Worm (Caenorhabditis elegans) whole organism, L2 larva: ENCODE data around the gene R09F10.5.
A peak's percentile ranks its signal among the peaks of the same experiment; 100 is the strongest.
"Not testable (repeated sequence)": the region's sequence is repeated elsewhere in the genome, so short reads cannot be mapped to it uniquely, and the experiment has no call there.

Experiments
- C34F6.9 ChIP-seq: fragments of 150-350 bp; optimal IDR thresholded peaks from 2 replicates; lab custom pipeline; 2014; ENCODE audit warnings: missing biosample characterization, missing genetic modification characterization
- Y55F3AM.14 ChIP-seq: fragments of 200-800 bp; sonication (Bioruptor generic); optimal IDR thresholded peaks from 2 replicates; lab custom pipeline; 2018; ENCODE audit warnings: mild to moderate bottlenecking, missing genetic modification characterization, missing compliant biosample characterization
- ZK546.5 ChIP-seq: sonication (generic microtip); optimal IDR thresholded peaks from 2 replicates; lab custom pipeline; 2017; ENCODE audit warnings: missing biosample characterization, missing genetic modification characterization
- alr-1 ChIP-seq: fragments of 150-350 bp; optimal IDR thresholded peaks from 2 replicates; lab custom pipeline; 2014; ENCODE audit warnings: missing biosample characterization, missing genetic modification characterization
- ceh-16 ChIP-seq: fragments of 150-350 bp; optimal IDR thresholded peaks from 2 replicates; lab custom pipeline; 2014; ENCODE audit warnings: missing biosample characterization, missing genetic modification characterization
- ceh-82 ChIP-seq: fragments of 150-350 bp; optimal IDR thresholded peaks from 2 replicates; lab custom pipeline; 2014; ENCODE audit warnings: missing biosample characterization, missing genetic modification characterization
- egl-27 ChIP-seq: sonication (generic microtip); optimal IDR thresholded peaks from 3 replicates; lab custom pipeline; 2017; ENCODE audit warnings: missing biosample characterization, missing genetic modification reagents, missing genetic modification characterization
- elt-3 ChIP-seq: sonication (generic microtip); optimal IDR thresholded peaks from 2 replicates; lab custom pipeline; 2017; ENCODE audit warnings: missing biosample characterization, missing genetic modification characterization
- fos-1 ChIP-seq: fragments of 150-350 bp; optimal IDR thresholded peaks from 2 replicates; lab custom pipeline; 2014; ENCODE audit warnings: missing biosample characterization, missing genetic modification characterization
- gmeb-1 ChIP-seq: fragments of 150-350 bp; optimal IDR thresholded peaks from 2 replicates; lab custom pipeline; 2014; ENCODE audit warnings: missing biosample characterization, missing genetic modification characterization
- lin-13 ChIP-seq: fragments of 150-350 bp; optimal IDR thresholded peaks from 2 replicates; lab custom pipeline; 2014; ENCODE audit warnings: missing biosample characterization, missing genetic modification reagents, missing genetic modification characterization
- lin-39 ChIP-seq: fragments of 150-350 bp; optimal IDR thresholded peaks from 2 replicates; lab custom pipeline; 2014; ENCODE audit warnings: missing biosample characterization, missing genetic modification reagents, missing genetic modification characterization
- lsy-2 ChIP-seq, 2 experiments: fragments of 150-350 bp in 1 of 2; sonication (generic microtip) in 1 of 2; optimal IDR thresholded peaks; 2 replicates each; lab custom pipeline; 2014 to 2017; ENCODE audit warnings: missing biosample characterization in 2 of 2, missing genetic modification characterization in 2 of 2
- mab-5 ChIP-seq: fragments of 150-350 bp; optimal IDR thresholded peaks from 2 replicates; lab custom pipeline; 2014; ENCODE audit warnings: missing biosample characterization, missing genetic modification characterization
- mbf-1 ChIP-seq: sonication (generic microtip); optimal IDR thresholded peaks from 2 replicates; lab custom pipeline; 2017; ENCODE audit warnings: missing biosample characterization, missing genetic modification characterization
- mdl-1 ChIP-seq, 2 experiments: fragments of 150-350 bp in 1 of 2; sonication (generic microtip) in 1 of 2; optimal IDR thresholded peaks; 2 replicates each; lab custom pipeline; 2017; ENCODE audit warnings: missing biosample characterization in 2 of 2, missing genetic modification characterization in 2 of 2
- nhr-10 ChIP-seq: sonication (generic microtip); optimal IDR thresholded peaks from 2 replicates; lab custom pipeline; 2017; ENCODE audit warnings: missing biosample characterization, missing genetic modification characterization
- nhr-12 ChIP-seq: fragments of 150-350 bp; optimal IDR thresholded peaks from 2 replicates; lab custom pipeline; 2014; ENCODE audit warnings: missing biosample characterization, missing genetic modification characterization
- nhr-129 ChIP-seq: fragments of 150-350 bp; optimal IDR thresholded peaks from 2 replicates; lab custom pipeline; 2014; ENCODE audit warnings: missing biosample characterization, missing genetic modification characterization
- nhr-23 ChIP-seq: fragments of 150-350 bp; optimal IDR thresholded peaks from 2 replicates; lab custom pipeline; 2014; ENCODE audit warnings: missing biosample characterization, missing genetic modification reagents, missing genetic modification characterization
- nhr-237 ChIP-seq: fragments of 150-350 bp; optimal IDR thresholded peaks from 2 replicates; lab custom pipeline; 2014; ENCODE audit warnings: missing biosample characterization, missing genetic modification characterization
- nhr-25 ChIP-seq: fragments of 150-350 bp; sonication (generic microtip); optimal IDR thresholded peaks from 3 replicates; lab custom pipeline; 2014; ENCODE audit warnings: missing biosample characterization, missing genetic modification characterization
- nhr-77 ChIP-seq: fragments of 150-350 bp; optimal IDR thresholded peaks from 2 replicates; lab custom pipeline; 2014; ENCODE audit warnings: missing biosample characterization, missing genetic modification characterization
- peb-1 ChIP-seq: fragments of 150-350 bp; optimal IDR thresholded peaks from 2 replicates; lab custom pipeline; 2014; ENCODE audit warnings: missing biosample characterization, missing genetic modification characterization
- sem-4 ChIP-seq: fragments of 150-350 bp; optimal IDR thresholded peaks from 2 replicates; lab custom pipeline; 2014; ENCODE audit warnings: missing biosample characterization, missing genetic modification reagents, missing genetic modification characterization
- skn-1 ChIP-seq: sonication (generic microtip); optimal IDR thresholded peaks from 2 replicates; lab custom pipeline; 2017; ENCODE audit warnings: missing biosample characterization, missing genetic modification characterization
- sma-3 ChIP-seq: sonication (generic microtip); optimal IDR thresholded peaks from 2 replicates; lab custom pipeline; 2016; ENCODE audit warnings: missing genetic modification reagents, missing genetic modification characterization, missing compliant biosample characterization
- sma-9 ChIP-seq, 2 experiments: fragments of 150-350 bp in 1 of 2; sonication (generic microtip) in 1 of 2; optimal IDR thresholded peaks; 2 replicates each; lab custom pipeline; 2014 to 2016; ENCODE audit warnings: missing genetic modification characterization in 2 of 2, mild to moderate bottlenecking in 1 of 2, missing biosample characterization in 1 of 2, missing compliant biosample characterization in 1 of 2, missing genetic modification reagents in 1 of 2, moderate library complexity in 1 of 2
- snpc-4 ChIP-seq: fragments of 150-350 bp; optimal IDR thresholded peaks from 2 replicates; lab custom pipeline; 2014; ENCODE audit warnings: missing biosample characterization, missing genetic modification characterization
- unc-39 ChIP-seq: fragments of 150-350 bp; optimal IDR thresholded peaks from 2 replicates; lab custom pipeline; 2014; ENCODE audit warnings: missing biosample characterization, missing genetic modification characterization
- unc-55 ChIP-seq: fragments of 150-350 bp; sonication (generic microtip); optimal IDR thresholded peaks from 3 replicates; lab custom pipeline; 2014; ENCODE audit warnings: missing biosample characterization, missing genetic modification reagents, missing genetic modification characterization
- unc-62 ChIP-seq: fragments of 150-350 bp; optimal IDR thresholded peaks from 2 replicates; lab custom pipeline; 2014; ENCODE audit warnings: missing biosample characterization, missing genetic modification reagents, missing genetic modification characterization
- zag-1 ChIP-seq: fragments of 150-350 bp; optimal IDR thresholded peaks from 2 replicates; lab custom pipeline; 2014; ENCODE audit warnings: missing biosample characterization, missing genetic modification characterization
- ztf-11 ChIP-seq: sonication (generic microtip); optimal IDR thresholded peaks from 2 replicates; lab custom pipeline; 2017; ENCODE audit warnings: missing biosample characterization, missing genetic modification characterization
- ztf-4 ChIP-seq: fragments of 150-350 bp; optimal IDR thresholded peaks from 2 replicates; lab custom pipeline; 2014; ENCODE audit warnings: missing biosample characterization, missing genetic modification characterization

Gene R09F10.5

ce11 chrX:8340393-8340792, 32.9 kb upstream of the R09F10.5 start, which contains the start of gene F55E10.2:
F55E10.2 (plus strand) TSS chrX:8340693.
- TF ChIP-seq nhr-129 (no peak), lin-39 (tag; lab: Kevin White, UChicago) (no peak), nhr-12 (no peak), mdl-1 (tag; optimal IDR thresholded peaks at IDR 0.05; lab: Kevin White, UChicago) (no peak), ztf-4 (tag; lab: Kevin White, UChicago) (no peak), egl-27 (tag; lab: Kevin White, UChicago) (no peak), peb-1 (tag; lab: Kevin White, UChicago) (no peak), C34F6.9 (tag; lab: Kevin White, UChicago) (no peak), gmeb-1 (no peak), nhr-23 (tag; lab: Kevin White, UChicago) (no peak), skn-1 (no peak), nhr-237 (no peak)

- TF ChIP-seq unc-55, result no peak
- TF ChIP-seq lsy-2 (tag; optimal IDR thresholded peaks at IDR 0.05; lab: Kevin White, UChicago), result no peak
- TF ChIP-seq unc-39 (tag; lab: Kevin White, UChicago), result no peak
- TF ChIP-seq nhr-23 (tag; lab: Kevin White, UChicago), result no peak
- no peak for TF ChIP-seq nhr-10
- TF ChIP-seq sma-3 (GFP tag; lab: Kevin White, UChicago), result no peak
- TF ChIP-seq ztf-11 (tag; lab: Kevin White, UChicago), result no peak
- TF ChIP-seq lin-13 (GFP tag; lab: Kevin White, UChicago), result no peak
- no peak for TF ChIP-seq ceh-16 (tag; lab: Kevin White, UChicago)
- no peak for TF ChIP-seq nhr-12
- TF ChIP-seq snpc-4 (tag; lab: Kevin White, UChicago), result no peak
- no peak for TF ChIP-seq ZK546.5 (tag; lab: Kevin White, UChicago)
- TF ChIP-seq sma-9 (GFP tag; optimal IDR thresholded peaks at IDR 0.05; lab: Kevin White, UChicago), result no peak
- no peak for TF ChIP-seq sma-9 (tag; optimal IDR thresholded peaks at IDR 0.05; lab: Kevin White, UChicago)
- TF ChIP-seq ztf-4 (tag; lab: Kevin White, UChicago), result no peak
- TF ChIP-seq, all 48 proteins: peak for 0
Measured at ce11 chrX:8327800-8328199, 20.3 kb upstream of the R09F10.5 start, which contains the start of gene F55E10.4. F55E10.4 (minus strand) TSS chrX:8327900.

- no peak for TF ChIP-seq mbf-1 (tag; lab: Kevin White, UChicago)
- TF ChIP-seq ztf-4 (tag; lab: Kevin White, UChicago), result no peak
- no peak for TF ChIP-seq elt-3 (tag; lab: Kevin White, UChicago)
Measured at ce11 chrX:8326394-8326793, 18.9 kb upstream of the R09F10.5 start, which contains the start of gene R09F10.8. R09F10.8 (minus strand) TSS chrX:8326451.

- TF ChIP-seq fos-1 (tag; lab: Kevin White, UChicago), result peak; percentile 51
- TF ChIP-seq sma-9 (GFP tag; optimal IDR thresholded peaks at IDR 0.05; lab: Kevin White, UChicago), result no peak
- no peak for TF ChIP-seq sma-9 (tag; optimal IDR thresholded peaks at IDR 0.05; lab: Kevin White, UChicago)
- no peak for TF ChIP-seq peb-1 (tag; lab: Kevin White, UChicago)
- TF ChIP-seq nhr-12, result no peak
- TF ChIP-seq lsy-2 (tag; optimal IDR thresholded peaks at IDR 0.05; lab: Kevin White, UChicago), result no peak
Measured at ce11 chrX:8323371-8323770, 15.9 kb upstream of the R09F10.5 start, which contains the start of gene R09F10.1. R09F10.1 (plus strand) TSS chrX:8323592.

ce11 chrX:8321811-8322210, 14.3 kb upstream of the R09F10.5 start, which contains the start of gene abu-9:
abu-9 (plus strand) TSS chrX:8322111.
- not testable (repeated sequence) for TF ChIP-seq Y55F3AM.14 (GFP tag; lab: Kevin White, UChicago); sma-3 (GFP tag; lab: Kevin White, UChicago); nhr-10
- TF ChIP-seq, all 48 proteins: peak for 0; not testable (repeated sequence) for 48

ce11 chrX:8320889-8321288, 13.4 kb upstream of the R09F10.5 start, which contains the start of gene pqn-57:
pqn-57 (minus strand) TSS chrX:8320989.
- TF ChIP-seq zag-1 (no peak), nhr-23 (tag; lab: Kevin White, UChicago) (no peak), ceh-82 (tag; lab: Kevin White, UChicago) (no peak), mab-5 (tag; lab: Kevin White, UChicago) (no peak), nhr-77 (tag; lab: Kevin White, UChicago) (no peak), sem-4 (tag; lab: Kevin White, UChicago) (no peak), lsy-2 (tag; optimal IDR thresholded peaks at IDR 0.05; lab: Kevin White, UChicago) (no peak), alr-1 (tag; lab: Kevin White, UChicago) (no peak), sma-3 (GFP tag; lab: Kevin White, UChicago) (no peak), lin-39 (tag; lab: Kevin White, UChicago) (no peak), nhr-25 (no peak), nhr-237 (no peak), ztf-4 (tag; lab: Kevin White, UChicago) (no peak), unc-62 (no peak)
- TF ChIP-seq, all 48 proteins: peak for 0
